Worm (Caenorhabditis elegans): ENCODE measurements around the gene Y45F10C.2.

ce11 chrIV:13696900-13697299 lies 34.4 kb upstream of the Y45F10C.2 start:
- TF ChIP-seq madf-2 (tag; optimal IDR thresholded peaks at IDR 0.05) (no peak), ets-4 (tag; optimal IDR thresholded peaks at IDR 0.05) (no peak), ama-1 (optimal IDR thresholded peaks at IDR 0.05) (no peak), unc-86 (tag; optimal IDR thresholded peaks at IDR 0.05) (no peak)
